Worm (Caenorhabditis elegans): ENCODE data around the gene kin-16.

kin-16 gene

DNA sequence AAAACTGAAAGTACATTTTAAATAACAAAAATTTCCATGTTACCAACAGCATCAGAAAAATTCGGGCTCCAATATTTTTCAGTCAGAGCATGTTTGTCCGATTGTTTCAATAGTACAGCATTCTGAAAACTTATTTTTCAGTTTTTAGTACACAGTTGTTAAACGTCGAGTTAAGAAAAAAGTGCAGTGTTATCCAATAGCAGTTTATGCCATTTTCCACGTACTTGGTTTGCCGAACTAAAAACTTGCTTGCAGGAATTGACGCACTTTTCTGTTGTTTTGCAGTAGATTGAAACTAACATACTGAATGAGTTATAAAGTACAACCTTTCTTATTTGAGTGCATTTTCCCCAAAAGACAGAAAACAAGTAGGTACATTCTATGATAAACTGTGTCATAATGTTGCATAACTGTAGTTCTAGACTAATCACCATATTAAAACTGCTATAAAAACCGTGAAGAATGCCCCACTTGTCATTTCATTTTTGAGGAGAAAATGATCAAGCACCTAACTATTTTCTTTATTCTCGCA, 37.5 kb downstream of the kin-16 start, which contains the start of the genes Y51B9A.14 and Y51B9A.8:
Gene Y51B9A.14 (minus strand): TSS at position 101 of the 532 bp plus-strand sequence.
Gene Y51B9A.8 (plus strand): TSS at position 482 of the 532 bp plus-strand sequence.
- TF ChIP-seq med-1 (GFP tag; optimal IDR thresholded peaks at IDR 0.05; ENCODE audit: insufficient read depth) (no peak), klf-2 (GFP tag; conservative IDR thresholded peaks at IDR 0.05) (no peak), T22C8.4 (GFP tag; IDR thresholded peaks at IDR 0.05) (no peak), ref-1 (GFP tag; conservative IDR thresholded peaks at IDR 0.05) (no peak), tab-1 (GFP tag; IDR thresholded peaks at IDR 0.05) (no peak), ztf-23 (GFP tag; IDR thresholded peaks at IDR 0.05) (no peak), flt-1 (GFP tag; IDR thresholded peaks at IDR 0.05) (no peak), cog-1 (tag; optimal IDR thresholded peaks at IDR 0.05) (no peak), ztf-29 (GFP tag; IDR thresholded peaks at IDR 0.05) (no peak)

DNA sequence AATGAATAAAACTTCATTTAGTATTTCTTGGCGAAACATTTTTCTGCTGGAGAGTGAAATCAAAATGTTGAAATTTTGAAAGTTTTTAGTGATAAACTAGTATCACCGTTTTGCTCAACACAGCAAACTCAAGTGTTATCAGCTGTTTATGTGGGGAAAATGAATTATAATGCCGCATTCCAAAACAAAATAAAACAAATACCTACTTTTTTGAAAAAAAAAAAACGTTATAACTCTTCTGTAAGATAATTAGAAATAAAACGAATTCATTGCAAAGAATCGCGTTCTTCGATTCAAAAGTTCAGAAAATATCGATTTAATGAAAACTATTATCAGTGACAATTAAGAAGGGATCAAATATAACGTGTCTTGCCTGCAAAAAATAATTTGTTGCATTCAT, 38.4 kb downstream of the kin-16 start, which contains the start of gene Y51B9A.9:
Gene Y51B9A.9 (minus strand): TSS at position 101 of the 400 bp plus-strand sequence.
- TF ChIP-seq cog-1 (tag; optimal IDR thresholded peaks at IDR 0.05): no peak
- no peak for TF ChIP-seq ztf-29 (GFP tag; IDR thresholded peaks at IDR 0.05)
- TF ChIP-seq tab-1 (GFP tag; IDR thresholded peaks at IDR 0.05): no peak
- TF ChIP-seq ref-1 (GFP tag; conservative IDR thresholded peaks at IDR 0.05): no peak
- no peak for TF ChIP-seq klf-2 (GFP tag; conservative IDR thresholded peaks at IDR 0.05)
- TF ChIP-seq med-1 (GFP tag; optimal IDR thresholded peaks at IDR 0.05; ENCODE audit: insufficient read depth): no peak
- no peak for TF ChIP-seq flt-1 (GFP tag; IDR thresholded peaks at IDR 0.05)
- TF ChIP-seq ztf-23 (GFP tag; IDR thresholded peaks at IDR 0.05): no peak

DNA sequence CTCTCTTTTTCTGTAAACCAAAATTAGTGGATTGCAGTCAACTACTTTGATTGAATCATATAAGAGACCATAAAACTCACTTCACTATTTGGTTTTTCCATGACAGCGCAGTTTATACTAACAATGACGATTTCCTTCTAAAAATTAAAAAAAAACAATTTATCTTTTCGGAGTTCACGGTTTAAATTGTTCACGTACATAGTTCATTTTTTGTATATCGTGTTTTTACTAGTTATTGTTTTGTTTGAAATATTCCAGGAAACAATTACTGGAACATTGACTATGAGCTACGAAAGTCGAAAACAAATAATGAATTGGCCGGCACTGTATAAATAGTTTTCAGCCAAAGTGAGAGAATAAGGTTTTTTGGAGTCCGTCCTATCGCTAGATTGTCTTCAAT, 43.2 kb downstream of the kin-16 start, which contains the start of gene lido-17:
Gene lido-17 (minus strand): TSS at position 101 of the 400 bp plus-strand sequence.
- TF ChIP-seq T22C8.4 (GFP tag; IDR thresholded peaks at IDR 0.05): no peak
- no peak for TF ChIP-seq cog-1 (tag; optimal IDR thresholded peaks at IDR 0.05)
- no peak for TF ChIP-seq ztf-23 (GFP tag; IDR thresholded peaks at IDR 0.05)
- no peak for TF ChIP-seq flt-1 (GFP tag; IDR thresholded peaks at IDR 0.05)
- TF ChIP-seq klf-2 (GFP tag; conservative IDR thresholded peaks at IDR 0.05): no peak
- TF ChIP-seq ztf-29 (GFP tag; IDR thresholded peaks at IDR 0.05): no peak

DNA sequence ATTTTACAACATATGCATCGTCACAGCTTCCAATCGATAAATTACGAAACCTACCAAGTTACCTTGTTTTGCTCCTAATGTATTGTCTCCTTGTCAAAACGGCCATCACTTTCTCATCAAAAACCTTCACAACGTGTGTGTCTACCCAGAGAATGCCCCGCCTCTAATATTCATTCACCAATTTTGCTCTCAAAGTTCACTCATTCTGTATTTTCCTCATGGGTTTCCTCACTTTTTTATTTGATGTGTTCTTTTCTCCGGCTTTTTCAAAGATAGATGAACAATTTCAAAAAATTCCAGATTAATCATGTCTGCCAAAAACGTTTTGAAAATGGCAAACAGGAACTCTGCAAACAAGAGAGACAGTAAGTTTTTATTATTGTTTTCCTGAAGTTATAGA, 50.7 kb downstream of the kin-16 start, which contains the start of gene C06C3.7:
Gene C06C3.7 (plus strand): TSS at position 301 of the 400 bp plus-strand sequence.
- TF ChIP-seq T22C8.4 (GFP tag; IDR thresholded peaks at IDR 0.05): no peak

Measured in whole organism, midembryonic.